Worm (Caenorhabditis elegans) whole organism, mixed stage, embryonic: ENCODE measurements around the gene ccd-5.

Experiments
- M03D4.4 ChIP-seq: sonication (generic microtip); optimal IDR thresholded peaks from 2 replicates; lab custom pipeline; 2017; ENCODE audit warnings: mild to moderate bottlenecking, missing genetic modification characterization, missing compliant biosample characterization
- bed-3 ChIP-seq: fragments of 200-800 bp; sonication (Bioruptor generic); optimal IDR thresholded peaks from 3 replicates; lab custom pipeline; 2018; ENCODE audit warnings: mild to moderate bottlenecking, missing genetic modification characterization, moderate library complexity, missing compliant biosample characterization
- blmp-1 ChIP-seq: fragments of 150-350 bp; optimal IDR thresholded peaks from 2 replicates; lab custom pipeline; 2014; ENCODE audit warnings: missing biosample characterization, missing genetic modification characterization
- ceh-39 ChIP-seq: fragments of 150-350 bp; optimal IDR thresholded peaks from 2 replicates; lab custom pipeline; 2014; ENCODE audit warnings: missing biosample characterization, missing genetic modification characterization
- ceh-43 ChIP-seq: fragments of 200-800 bp; sonication (Bioruptor generic); optimal IDR thresholded peaks from 2 replicates; lab custom pipeline; 2018; ENCODE audit warnings: mild to moderate bottlenecking, missing genetic modification characterization, moderate library complexity, missing compliant biosample characterization
- ceh-83 ChIP-seq: fragments of 200-800 bp; sonication (Bioruptor generic); optimal IDR thresholded peaks from 2 replicates; lab custom pipeline; 2018; ENCODE audit warnings: mild to moderate bottlenecking, missing genetic modification characterization, missing compliant biosample characterization
- ces-1 ChIP-seq: fragments of 150-350 bp; optimal IDR thresholded peaks from 2 replicates; lab custom pipeline; 2014; ENCODE audit warnings: missing biosample characterization, missing genetic modification reagents, missing genetic modification characterization
- cnd-1 ChIP-seq: fragments of 200-800 bp; sonication (Bioruptor generic); optimal IDR thresholded peaks from 2 replicates; lab custom pipeline; 2018; ENCODE audit warnings: mild to moderate bottlenecking, missing genetic modification characterization, missing compliant biosample characterization
- drap-1 ChIP-seq: fragments of 200-800 bp; sonication (Bioruptor generic); optimal IDR thresholded peaks from 3 replicates; lab custom pipeline; 2018; ENCODE audit warnings: mild to moderate bottlenecking, missing genetic modification characterization, missing compliant biosample characterization
- elt-1 ChIP-seq: sonication (generic microtip); optimal IDR thresholded peaks from 2 replicates; lab custom pipeline; 2017; ENCODE audit warnings: missing genetic modification characterization, mild to moderate bottlenecking, missing compliant biosample characterization, antibody characterized with exemption, moderate library complexity, borderline replicate concordance; ENCODE audit not compliant: insufficient read depth
- elt-3 ChIP-seq: fragments of 150-350 bp; optimal IDR thresholded peaks from 2 replicates; lab custom pipeline; 2014; ENCODE audit warnings: missing biosample characterization, missing genetic modification characterization
- flh-1 ChIP-seq: fragments of 200-800 bp; sonication (Bioruptor generic); optimal IDR thresholded peaks from 2 replicates; lab custom pipeline; 2018; ENCODE audit warnings: mild to moderate bottlenecking, missing genetic modification characterization, moderate library complexity, missing compliant biosample characterization
- ham-2 ChIP-seq: fragments of 200-800 bp; sonication (Bioruptor generic); optimal IDR thresholded peaks from 2 replicates; lab custom pipeline; 2018; ENCODE audit warnings: mild to moderate bottlenecking, missing genetic modification characterization, missing compliant biosample characterization
- hlh-1 ChIP-seq: fragments of 150-350 bp; optimal IDR thresholded peaks from 2 replicates; lab custom pipeline; 2014; ENCODE audit warnings: missing biosample characterization, missing genetic modification reagents, missing genetic modification characterization
- lin-13 ChIP-seq: fragments of 150-350 bp; optimal IDR thresholded peaks from 2 replicates; lab custom pipeline; 2014; ENCODE audit warnings: missing biosample characterization, missing genetic modification characterization
- lin-32 ChIP-seq: fragments of 200-800 bp; sonication (Bioruptor generic); optimal IDR thresholded peaks from 2 replicates; lab custom pipeline; 2018; ENCODE audit warnings: mild to moderate bottlenecking, missing genetic modification characterization, missing compliant biosample characterization
- lsy-2 ChIP-seq: fragments of 150-350 bp; optimal IDR thresholded peaks from 2 replicates; lab custom pipeline; 2014; ENCODE audit warnings: missing biosample characterization, missing genetic modification characterization
- mab-5 ChIP-seq: fragments of 150-350 bp; optimal IDR thresholded peaks from 2 replicates; lab custom pipeline; 2014; ENCODE audit warnings: missing biosample characterization, missing genetic modification characterization
- mep-1 ChIP-seq: fragments of 150-350 bp; optimal IDR thresholded peaks from 2 replicates; lab custom pipeline; 2017; ENCODE audit warnings: missing biosample characterization, missing genetic modification reagents, missing genetic modification characterization, inconsistent platforms
- mls-2 ChIP-seq: sonication (generic microtip); optimal IDR thresholded peaks from 2 replicates; lab custom pipeline; 2016; ENCODE audit warnings: mild to moderate bottlenecking, missing genetic modification characterization, moderate library complexity, missing compliant biosample characterization
- nhr-12 ChIP-seq: fragments of 150-350 bp; optimal IDR thresholded peaks from 2 replicates; lab custom pipeline; 2014; ENCODE audit warnings: missing biosample characterization, missing genetic modification characterization
- nhr-2 ChIP-seq: fragments of 150-350 bp; optimal IDR thresholded peaks from 2 replicates; lab custom pipeline; 2014; ENCODE audit warnings: missing biosample characterization, missing genetic modification characterization
- nhr-237 ChIP-seq: fragments of 150-350 bp; optimal IDR thresholded peaks from 2 replicates; lab custom pipeline; 2014; ENCODE audit warnings: missing biosample characterization, missing genetic modification characterization
- nhr-28 ChIP-seq: fragments of 150-350 bp; optimal IDR thresholded peaks from 2 replicates; lab custom pipeline; 2014; ENCODE audit warnings: missing biosample characterization, missing genetic modification characterization
- nhr-76 ChIP-seq: sonication (generic microtip); optimal IDR thresholded peaks from 2 replicates; lab custom pipeline; 2017; ENCODE audit warnings: missing biosample characterization, missing genetic modification characterization
- pha-4 ChIP-seq: fragments of 150-350 bp; optimal IDR thresholded peaks from 2 replicates; lab custom pipeline; 2018; ENCODE audit warnings: missing biosample characterization, missing genetic modification reagents, missing genetic modification characterization
- sem-2 ChIP-seq: fragments of 200-800 bp; sonication (Bioruptor generic); optimal IDR thresholded peaks from 2 replicates; lab custom pipeline; 2018; ENCODE audit warnings: mild to moderate bottlenecking, missing genetic modification characterization, missing compliant biosample characterization
- snpc-4 ChIP-seq: fragments of 150-350 bp; optimal IDR thresholded peaks from 2 replicates; lab custom pipeline; 2014; ENCODE audit warnings: missing biosample characterization, missing genetic modification characterization
- sptf-1 ChIP-seq: sonication (generic microtip); optimal IDR thresholded peaks from 2 replicates; lab custom pipeline; 2017; ENCODE audit warnings: mild to moderate bottlenecking, missing genetic modification characterization, moderate library complexity, missing compliant biosample characterization
- tbx-8 ChIP-seq: fragments of 200-800 bp; sonication (Bioruptor generic); optimal IDR thresholded peaks from 2 replicates; lab custom pipeline; 2018; ENCODE audit warnings: mild to moderate bottlenecking, missing genetic modification characterization, moderate library complexity, missing compliant biosample characterization
- unc-120 ChIP-seq: sonication (generic microtip); optimal IDR thresholded peaks from 2 replicates; lab custom pipeline; 2017; ENCODE audit warnings: missing genetic modification characterization, missing compliant biosample characterization; ENCODE audit not compliant: poor library complexity, severe bottlenecking
- unc-39 ChIP-seq: fragments of 150-350 bp; optimal IDR thresholded peaks from 2 replicates; lab custom pipeline; 2014; ENCODE audit warnings: missing biosample characterization, missing genetic modification characterization
- unc-62 ChIP-seq: fragments of 150-350 bp; optimal IDR thresholded peaks from 2 replicates; lab custom pipeline; 2014; ENCODE audit warnings: missing biosample characterization, missing genetic modification reagents, missing genetic modification characterization
- zip-8 ChIP-seq: fragments of 150-350 bp; optimal IDR thresholded peaks from 2 replicates; lab custom pipeline; 2014; ENCODE audit warnings: missing biosample characterization, missing genetic modification characterization
- ztf-11 ChIP-seq: fragments of 150-350 bp; optimal IDR thresholded peaks from 2 replicates; lab custom pipeline; 2014; ENCODE audit warnings: missing biosample characterization, missing genetic modification characterization

The ccd-5 gene

ce11 chrX:2572646-2573149 lies at the start of gene ccd-5, which contains the start of gene F52H2.1:
Gene ccd-5, minus strand, starts transcription at chrX:2572653.
Gene F52H2.1, plus strand, starts transcription at chrX:2573099.
- TF ChIP-seq zip-8 (tag; lab: Kevin White, UChicago) (no peak), bed-3 (GFP tag; lab: Kevin White, UChicago) (no peak), elt-1 (tag; lab: Kevin White, UChicago) (no peak), snpc-4 (no peak), ceh-83 (no peak), drap-1 (GFP tag; lab: Kevin White, UChicago) (no peak), pha-4 (tag; lab: Kevin White, UChicago) (no peak), M03D4.4 (tag; lab: Kevin White, UChicago) (no peak), ces-1 (GFP tag; lab: Kevin White, UChicago) (no peak), nhr-76 (no peak), tbx-8 (GFP tag; lab: Kevin White, UChicago) (no peak)

DNA sequence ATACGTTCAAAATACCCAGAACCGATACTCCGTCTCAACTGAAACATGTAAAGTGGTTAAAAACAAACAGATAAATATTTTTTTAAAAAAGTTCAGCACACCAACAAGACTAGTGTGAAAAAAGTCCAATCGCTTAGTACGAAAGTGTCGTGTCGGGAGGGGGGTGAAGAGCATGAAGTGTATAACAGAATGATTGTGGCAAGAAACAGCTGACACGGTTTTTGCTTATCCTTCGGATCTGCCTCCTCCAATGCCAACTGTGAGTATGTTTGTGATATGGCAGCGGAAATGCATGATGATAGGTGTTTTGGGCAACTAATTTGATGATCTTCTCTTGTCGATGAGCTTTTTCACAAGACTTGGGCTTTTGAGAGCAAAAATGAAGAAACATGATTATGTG lies 47.8 kb upstream of the ccd-5 start:
- TF ChIP-seq ces-1 (GFP tag; lab: Kevin White, UChicago) (no peak), unc-120 (tag; lab: Kevin White, UChicago) (peak; percentile 44), hlh-1 (tag; lab: Kevin White, UChicago) (peak; percentile 92), unc-62 (GFP tag; lab: Kevin White, UChicago) (peak; percentile 35)

- no peak for TF ChIP-seq sem-2 (GFP tag; lab: Kevin White, UChicago)
- no peak for TF ChIP-seq sptf-1 (tag; lab: Kevin White, UChicago)
- TF ChIP-seq snpc-4, result no peak
- no peak for TF ChIP-seq hlh-1 (tag; lab: Kevin White, UChicago)
- TF ChIP-seq nhr-28 (tag; lab: Kevin White, UChicago), result no peak
Observed at ce11 chrX:2615626-2616025, 43.2 kb upstream of the ccd-5 start, which contains the start of gene T03G6.3. Gene T03G6.3, minus strand, starts transcription at chrX:2615726.

DNA sequence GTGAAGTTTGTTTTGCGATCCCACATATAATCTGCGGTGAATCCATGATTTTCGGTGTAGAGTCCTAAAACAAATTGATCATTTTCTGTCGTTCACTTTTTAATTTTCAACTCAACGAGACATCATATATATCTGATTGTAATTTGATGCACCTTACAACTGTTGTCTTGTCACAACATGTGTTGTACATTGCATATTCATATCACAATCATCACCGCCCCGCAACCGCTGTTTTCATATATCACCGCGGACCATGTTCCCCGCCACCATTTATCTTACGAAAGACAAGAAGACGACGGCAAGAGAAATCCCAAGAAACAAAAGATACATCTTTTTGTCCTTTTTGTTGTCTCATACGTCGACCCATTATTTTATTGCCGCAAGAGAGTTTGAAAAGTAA lies 41.7 kb upstream of the ccd-5 start:
- no peak for TF ChIP-seq zip-8 (tag; lab: Kevin White, UChicago)
- TF ChIP-seq sem-2 (GFP tag; lab: Kevin White, UChicago), result no peak
- no peak for TF ChIP-seq flh-1
- TF ChIP-seq unc-39 (tag; lab: Kevin White, UChicago), result no peak
- no peak for TF ChIP-seq ces-1 (GFP tag; lab: Kevin White, UChicago)
- no peak for TF ChIP-seq drap-1 (GFP tag; lab: Kevin White, UChicago)
- TF ChIP-seq sptf-1 (tag; lab: Kevin White, UChicago), result no peak
- no peak for TF ChIP-seq tbx-8 (GFP tag; lab: Kevin White, UChicago)
- TF ChIP-seq mep-1 (tag; lab: Kevin White, UChicago), result no peak
- TF ChIP-seq pha-4 (tag; lab: Kevin White, UChicago), result no peak
- no peak for TF ChIP-seq M03D4.4 (tag; lab: Kevin White, UChicago)
- peak; percentile 83 for TF ChIP-seq hlh-1 (tag; lab: Kevin White, UChicago)
- peak; percentile 76 for TF ChIP-seq unc-62 (GFP tag; lab: Kevin White, UChicago)
- no peak for TF ChIP-seq ham-2
- no peak for TF ChIP-seq nhr-2 (tag; lab: Kevin White, UChicago)

DNA sequence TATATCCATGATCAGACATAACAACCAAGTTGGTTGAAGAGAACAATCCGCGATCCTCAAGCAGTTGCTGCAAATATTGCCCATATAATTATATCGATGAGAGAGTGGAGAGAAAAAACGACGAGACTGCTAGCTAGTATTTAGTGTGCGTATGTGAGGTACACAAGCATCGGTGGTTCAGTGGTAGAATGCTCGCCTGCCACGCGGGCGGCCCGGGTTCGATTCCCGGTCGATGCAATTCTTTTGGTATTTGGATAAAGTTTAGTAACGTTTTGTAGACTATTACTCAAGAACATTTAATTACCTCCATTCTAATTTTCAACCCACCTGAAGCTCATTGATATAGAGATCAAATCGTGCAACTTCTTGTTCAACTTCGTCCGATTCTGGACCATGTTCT lies 40.6 kb upstream of the ccd-5 start:
- peak; percentile 16 for TF ChIP-seq mep-1 (tag; lab: Kevin White, UChicago)
- no peak for TF ChIP-seq elt-1 (tag; lab: Kevin White, UChicago)
- peak; percentile 88 for TF ChIP-seq M03D4.4 (tag; lab: Kevin White, UChicago)
- no peak for TF ChIP-seq lsy-2
- TF ChIP-seq snpc-4, result no peak
- peak; percentile 75 for TF ChIP-seq lin-32
- no peak for TF ChIP-seq unc-39 (tag; lab: Kevin White, UChicago)
- TF ChIP-seq blmp-1 (tag; lab: Kevin White, UChicago), result no peak
- no peak for TF ChIP-seq zip-8 (tag; lab: Kevin White, UChicago)
- no peak for TF ChIP-seq nhr-28 (tag; lab: Kevin White, UChicago)
- no peak for TF ChIP-seq hlh-1 (tag; lab: Kevin White, UChicago)
- no peak for TF ChIP-seq nhr-76
- TF ChIP-seq ham-2, result peak; percentile 58
- peak; percentile 50 for TF ChIP-seq flh-1
- no peak for TF ChIP-seq ceh-39 (tag; lab: Kevin White, UChicago)
- TF ChIP-seq nhr-12, result no peak
- TF ChIP-seq ceh-83, result peak; percentile 92
- peak; percentile 86 for TF ChIP-seq cnd-1 (tag; lab: Kevin White, UChicago)
- no peak for TF ChIP-seq ztf-11 (tag; lab: Kevin White, UChicago)
- TF ChIP-seq drap-1 (GFP tag; lab: Kevin White, UChicago), result peak; percentile 87
- peak; percentile 81 for TF ChIP-seq sem-2 (GFP tag; lab: Kevin White, UChicago)
- TF ChIP-seq nhr-237 (tag; lab: Kevin White, UChicago), result no peak
- peak; percentile 60 for TF ChIP-seq unc-120 (tag; lab: Kevin White, UChicago)
- peak; percentile 91 for TF ChIP-seq sptf-1 (tag; lab: Kevin White, UChicago)
- TF ChIP-seq mls-2, result peak; percentile 89
- TF ChIP-seq tbx-8 (GFP tag; lab: Kevin White, UChicago), result peak; percentile 78
- TF ChIP-seq nhr-2 (tag; lab: Kevin White, UChicago), result no peak
- peak; percentile 17 for TF ChIP-seq lin-13 (tag; lab: Kevin White, UChicago)
- peak; percentile 84 for TF ChIP-seq ceh-43
- TF ChIP-seq bed-3 (GFP tag; lab: Kevin White, UChicago), result peak; percentile 69
- peak; percentile 24 for TF ChIP-seq ces-1 (GFP tag; lab: Kevin White, UChicago)
- peak; percentile 32 for TF ChIP-seq elt-3
- peak; percentile 39 for TF ChIP-seq unc-62 (GFP tag; lab: Kevin White, UChicago)
- TF ChIP-seq mab-5 (tag; lab: Kevin White, UChicago), result no peak
- peak; percentile 72 for TF ChIP-seq pha-4 (tag; lab: Kevin White, UChicago)
